Fruit fly (Drosophila melanogaster): ENCODE results near the gene CG32036.

DNA sequence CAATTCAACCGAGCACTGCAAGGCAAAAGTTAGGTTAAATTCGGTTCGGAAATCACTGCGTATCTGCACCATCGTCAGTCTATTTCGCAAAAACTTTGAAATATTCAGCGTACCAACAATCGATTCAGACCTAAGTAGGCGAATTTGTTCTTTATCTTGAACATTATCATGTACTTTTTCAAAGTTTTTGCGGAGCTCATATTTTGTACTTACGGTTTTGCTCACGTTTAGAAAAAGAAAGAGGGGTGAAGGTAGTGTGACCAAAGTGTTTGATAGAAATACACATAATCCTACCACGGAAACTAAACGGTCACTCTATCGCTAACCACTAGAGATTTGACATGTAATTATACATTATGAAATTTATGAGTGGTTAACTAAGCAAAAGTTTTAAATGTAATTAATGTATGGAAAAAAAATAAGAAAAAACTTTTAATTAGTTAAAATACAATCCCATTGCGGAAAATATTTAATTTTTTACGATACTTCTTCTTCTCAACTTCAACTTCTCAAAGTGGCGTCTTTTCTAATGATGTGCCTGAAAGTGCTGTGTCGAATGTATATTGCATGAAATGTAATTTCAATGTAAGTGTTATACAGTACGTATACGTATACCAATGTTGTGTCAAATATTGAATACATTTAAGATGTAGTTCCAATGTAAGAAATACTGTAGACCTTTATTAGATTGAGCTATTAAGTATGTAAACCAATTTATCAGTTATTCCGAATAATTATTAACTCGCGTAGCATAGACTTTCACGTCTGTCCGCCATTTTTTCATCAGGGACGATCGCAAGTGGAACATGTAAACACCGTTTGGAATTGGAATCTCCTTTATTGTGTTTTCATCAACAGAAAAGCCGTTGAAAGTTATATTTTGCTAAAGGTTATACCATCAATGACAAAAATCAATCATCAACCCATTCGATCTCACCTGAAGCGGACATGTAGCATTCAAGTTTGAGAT, 22.5 kb upstream of the CG32036 start, which contains the start of gene RpS9:
- TF ChIP-seq cic (GFP tag; optimal IDR thresholded peaks at IDR 0.05) (no peak), Clk (GFP tag; optimal IDR thresholded peaks at IDR 0.05) (no peak), kay (GFP tag; ENCODE audit: borderline replicate concordance) (peak; percentile 46), CG11617 (GFP tag; optimal IDR thresholded peaks at IDR 0.05) (peak; percentile 34), Mnt (GFP tag; optimal IDR thresholded peaks at IDR 0.05) (peak; percentile 38), bab1 (GFP tag; optimal IDR thresholded peaks at IDR 0.05) (peak; percentile 68), pad (GFP tag; optimal IDR thresholded peaks at IDR 0.05) (peak; percentile 95), CG7101 (tag; optimal IDR thresholded peaks at IDR 0.05) (peak; percentile 51), CG33017 (tag; optimal IDR thresholded peaks at IDR 0.05) (peak; percentile 34), tj (GFP tag; optimal IDR thresholded peaks at IDR 0.05) (peak; percentile 18), CG7045 (GFP tag; optimal IDR thresholded peaks at IDR 0.05) (no peak), Crg-1 (GFP tag; optimal IDR thresholded peaks at IDR 0.05) (no peak), cnc (optimal IDR thresholded peaks at IDR 0.05) (no peak)

Measured in whole organism, adult.